Fruit fly (Drosophila melanogaster) whole organism: ENCODE data around the gene CG5883.

Source experiments
- CG8478 ChIP-seq: fragments of >200 bp; optimal IDR thresholded peaks from 2 replicates; lab custom pipeline; 2018; ENCODE audit warnings: inconsistent platforms
- EcR ChIP-seq, 2 experiments: fragments of >200 bp; optimal IDR thresholded peaks; 2 replicates each; lab custom pipeline; 2017; ENCODE audit warnings: missing biosample characterization in 2 of 2, missing genetic modification characterization in 2 of 2, missing genetic modification reagents in 2 of 2
- pan ChIP-seq: fragments of >200 bp; optimal IDR thresholded peaks from 2 replicates; lab custom pipeline; 2017
- psq ChIP-seq: fragments of >200 bp; optimal IDR thresholded peaks from 2 replicates; lab custom pipeline; 2017

DNA sequence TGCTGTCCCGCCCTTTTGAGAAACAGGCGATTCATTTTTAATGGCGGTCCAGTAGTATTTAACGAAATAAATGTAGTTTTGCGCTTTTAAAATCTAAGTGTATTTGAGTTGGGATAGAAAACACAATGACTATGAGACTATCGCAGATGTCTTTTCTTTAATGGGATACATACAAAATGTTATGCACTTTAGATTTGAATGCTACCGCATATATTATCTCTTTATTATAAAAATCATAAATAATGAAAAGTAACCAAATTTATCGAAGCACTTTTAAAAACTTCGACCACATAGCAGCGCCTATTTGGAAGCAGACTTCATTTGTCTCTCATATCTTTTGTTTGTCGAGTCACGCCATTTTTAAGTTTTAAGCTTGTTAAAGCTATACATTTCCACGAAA is 20.0 kb downstream of the CG5883 start, which contains the start of gene SdhAL:
- TF ChIP-seq psq (lab: Kevin White, UChicago) = no peak
- TF ChIP-seq pan (lab: Kevin White, UChicago) = no peak
- no peak for TF ChIP-seq EcR (GFP tag; optimal IDR thresholded peaks at IDR 0.05; lab: Kevin White, UChicago)
- no peak for TF ChIP-seq CG8478
